Fruit fly (Drosophila melanogaster) whole organism, embryonic: ENCODE measurements around the gene Df31.

ENCODE experiments used
- Antp ChIP-seq: fragments of 200-800 bp; sonication (Bioruptor generic); optimal IDR thresholded peaks from 3 replicates; lab custom pipeline; 2016; ENCODE audit warnings: missing biosample characterization, missing genetic modification characterization
- CG10209 ChIP-seq: fragments of 200-800 bp; sonication (Bioruptor generic); optimal IDR thresholded peaks from 3 replicates; lab custom pipeline; 2017; ENCODE audit warnings: missing biosample characterization, mild to moderate bottlenecking, missing genetic modification characterization, missing genetic modification reagents
- CG11695 ChIP-seq: fragments of 200-800 bp; sonication (Bioruptor generic); IDR thresholded peaks from 3 replicates; pipeline ENCODE4 v1.3.6; 2022; ENCODE audit warnings: missing biosample characterization, missing genetic modification characterization
- CG13123 ChIP-seq: fragments of 200-800 bp; sonication (Bioruptor generic); optimal IDR thresholded peaks from 2 replicates; lab custom pipeline; 2016; ENCODE audit warnings: missing biosample characterization, missing genetic modification characterization
- CG14050 ChIP-seq: fragments of 200-800 bp; sonication (Bioruptor generic); IDR thresholded peaks from 3 replicates; pipeline ENCODE4 v1.3.6; 2022; ENCODE audit warnings: missing biosample characterization, missing genetic modification characterization
- CG1603 ChIP-seq: fragments of 200-800 bp; sonication (Bioruptor generic); optimal IDR thresholded peaks from 2 replicates; lab custom pipeline; 2019; ENCODE audit warnings: missing biosample characterization, mild to moderate bottlenecking, missing genetic modification characterization, moderate library complexity
- CG1647 ChIP-seq: fragments of 200-800 bp; sonication (Bioruptor generic); optimal IDR thresholded peaks from 3 replicates; lab custom pipeline; 2016; ENCODE audit warnings: missing biosample characterization, missing genetic modification characterization
- CG2199 ChIP-seq: fragments of 200-800 bp; sonication (Bioruptor generic); IDR thresholded peaks from 3 replicates; pipeline ENCODE4 v1.3.6; 2022; ENCODE audit warnings: missing biosample characterization, missing genetic modification characterization
- CG2678 ChIP-seq: fragments of 200-800 bp; sonication (Bioruptor generic); optimal IDR thresholded peaks from 3 replicates; lab custom pipeline; 2019; ENCODE audit warnings: missing biosample characterization, mild to moderate bottlenecking, missing genetic modification characterization, moderate library complexity
- CG2712 ChIP-seq: fragments of 200-800 bp; optimal IDR thresholded peaks from 3 replicates; lab custom pipeline; 2019; ENCODE audit warnings: missing biosample characterization, mild to moderate bottlenecking, missing genetic modification characterization, moderate library complexity
- CG34224 ChIP-seq: fragments of 200-800 bp; sonication (Bioruptor generic); IDR thresholded peaks from 3 replicates; pipeline ENCODE4 v1.3.6; 2022; ENCODE audit warnings: missing biosample characterization, missing genetic modification characterization; ENCODE audit not compliant: partially characterized antibody
- CG4404 ChIP-seq: fragments of 200-800 bp; sonication (Bioruptor generic); IDR thresholded peaks from 2 replicates; pipeline ENCODE4 v1.3.6; 2022; ENCODE audit warnings: missing biosample characterization, missing genetic modification characterization
- CG4424 ChIP-seq: fragments of 200-800 bp; sonication (Bioruptor generic); optimal IDR thresholded peaks from 3 replicates; lab custom pipeline; 2016; ENCODE audit warnings: missing biosample characterization, missing genetic modification characterization
- CG6272 ChIP-seq: fragments of 200-800 bp; sonication (Bioruptor generic); IDR thresholded peaks from 2 replicates; pipeline ENCODE4 v1.3.6; 2022; ENCODE audit warnings: missing biosample characterization, missing genetic modification characterization
- CG6854 ChIP-seq: fragments of 200-800 bp; sonication (Bioruptor generic); optimal IDR thresholded peaks from 3 replicates; lab custom pipeline; 2017; ENCODE audit warnings: missing biosample characterization, mild to moderate bottlenecking, missing genetic modification characterization
- CG7357 ChIP-seq: fragments of 200-800 bp; sonication (Bioruptor generic); IDR thresholded peaks from 3 replicates; pipeline ENCODE4 v1.3.6; 2022; ENCODE audit warnings: missing biosample characterization, missing genetic modification characterization
- CG8089 ChIP-seq: fragments of 200-800 bp; sonication (Bioruptor generic); optimal IDR thresholded peaks from 3 replicates; lab custom pipeline; 2016; ENCODE audit warnings: missing biosample characterization, missing genetic modification characterization
- CG9797 ChIP-seq: fragments of 200-800 bp; sonication (Bioruptor generic); optimal IDR thresholded peaks from 3 replicates; lab custom pipeline; 2018; ENCODE audit warnings: missing biosample characterization, mild to moderate bottlenecking, missing genetic modification characterization
- D19A ChIP-seq: fragments of 200-800 bp; optimal IDR thresholded peaks from 3 replicates; lab custom pipeline; 2019; ENCODE audit warnings: missing biosample characterization, mild to moderate bottlenecking, missing genetic modification characterization, moderate library complexity
- D19B ChIP-seq: fragments of 200-800 bp; sonication (Bioruptor generic); optimal IDR thresholded peaks from 2 replicates; lab custom pipeline; 2017; ENCODE audit warnings: missing biosample characterization, mild to moderate bottlenecking, missing genetic modification characterization
- Doc3 ChIP-seq: fragments of 200-800 bp; sonication (Bioruptor generic); IDR thresholded peaks from 3 replicates; pipeline ENCODE4 v1.3.6; 2022; ENCODE audit warnings: missing biosample characterization, missing genetic modification characterization; ENCODE audit not compliant: partially characterized antibody
- E2f2 ChIP-seq: fragments of 200-800 bp; sonication (Bioruptor generic); IDR thresholded peaks from 2 replicates; pipeline ENCODE4 v1.3.6; 2022; ENCODE audit warnings: missing biosample characterization, missing genetic modification characterization
- Eip74EF ChIP-seq, 2 experiments: fragments of 200-800 bp in 1 of 2; fragments of >200 bp in 1 of 2; sonication (Bioruptor generic) in 1 of 2; optimal IDR thresholded peaks; 2 replicates each; lab custom pipeline; 2017 to 2019; ENCODE audit warnings: missing biosample characterization in 2 of 2, missing genetic modification characterization in 2 of 2, mild to moderate bottlenecking in 1 of 2, moderate library complexity in 1 of 2
- Ets97D ChIP-seq: fragments of 200-800 bp; sonication (Bioruptor generic); optimal IDR thresholded peaks from 3 replicates; lab custom pipeline; 2016; ENCODE audit warnings: missing biosample characterization, missing genetic modification characterization
- Hand ChIP-seq: fragments of 200-800 bp; sonication (Bioruptor generic); optimal IDR thresholded peaks from 2 replicates; lab custom pipeline; 2017; ENCODE audit warnings: mild to moderate bottlenecking, missing biosample characterization, missing genetic modification reagents, missing genetic modification characterization
- HmgZ ChIP-seq: fragments of 200-800 bp; sonication (Bioruptor generic); optimal IDR thresholded peaks from 2 replicates; lab custom pipeline; 2018; ENCODE audit warnings: missing biosample characterization, mild to moderate bottlenecking, missing genetic modification characterization
- Nf-YA ChIP-seq: fragments of 200-800 bp; sonication (Bioruptor generic); IDR thresholded peaks from 2 replicates; pipeline ENCODE4 v1.3.6; 2022; ENCODE audit warnings: missing biosample characterization, missing genetic modification characterization
- NfI ChIP-seq: fragments of 200-800 bp; sonication (Bioruptor generic); optimal IDR thresholded peaks from 3 replicates; lab custom pipeline; 2018; ENCODE audit warnings: missing biosample characterization, mild to moderate bottlenecking, missing genetic modification characterization, moderate library complexity
- Side ChIP-seq: fragments of 200-800 bp; sonication (Bioruptor generic); optimal IDR thresholded peaks from 2 replicates; lab custom pipeline; 2016; ENCODE audit warnings: missing biosample characterization, missing genetic modification characterization
- ap ChIP-seq: fragments of 200-800 bp; sonication (Bioruptor generic); IDR thresholded peaks from 2 replicates; pipeline ENCODE4 v1.3.6; 2022; ENCODE audit warnings: missing biosample characterization, missing genetic modification characterization
- bowl ChIP-seq: fragments of 200-800 bp; sonication (Bioruptor generic); IDR thresholded peaks from 2 replicates; pipeline ENCODE4 v1.3.6; 2022; ENCODE audit warnings: missing biosample characterization, missing genetic modification characterization
- cad ChIP-seq: fragments of >200 bp; optimal IDR thresholded peaks from 2 replicates; lab custom pipeline; 2017; ENCODE audit warnings: missing biosample characterization, missing genetic modification characterization
- cas ChIP-seq: fragments of 200-800 bp; sonication (Bioruptor generic); IDR thresholded peaks from 2 replicates; pipeline ENCODE4 v1.3.6; 2022; ENCODE audit warnings: missing biosample characterization, missing genetic modification characterization
- chif ChIP-seq, 2 experiments: fragments of 200-800 bp; sonication (Bioruptor generic); optimal IDR thresholded peaks; 3 replicates each; lab custom pipeline; 2016; ENCODE audit warnings: missing biosample characterization in 2 of 2, missing genetic modification characterization in 2 of 2
- crol ChIP-seq: fragments of 200-800 bp; sonication (Bioruptor generic); IDR thresholded peaks from 2 replicates; pipeline ENCODE4 v1.3.6; 2022; ENCODE audit warnings: missing biosample characterization, missing genetic modification characterization
- disco-r ChIP-seq: fragments of 200-800 bp; sonication (Bioruptor generic); optimal IDR thresholded peaks from 2 replicates; lab custom pipeline; 2016; ENCODE audit warnings: missing biosample characterization, missing genetic modification characterization
- fd102C ChIP-seq: fragments of 200-800 bp; sonication (Bioruptor generic); optimal IDR thresholded peaks from 2 replicates; lab custom pipeline; 2018; ENCODE audit warnings: missing biosample characterization, mild to moderate bottlenecking, missing genetic modification characterization, moderate library complexity
- fd3F ChIP-seq: fragments of 200-800 bp; sonication (Bioruptor generic); optimal IDR thresholded peaks from 2 replicates; lab custom pipeline; 2018; ENCODE audit warnings: missing biosample characterization, mild to moderate bottlenecking, missing genetic modification characterization, moderate library complexity
- fd64A ChIP-seq: fragments of 200-800 bp; sonication (Bioruptor generic); optimal IDR thresholded peaks from 3 replicates; lab custom pipeline; 2018; ENCODE audit warnings: missing biosample characterization, mild to moderate bottlenecking, missing genetic modification characterization
- gcm2 ChIP-seq: fragments of 200-800 bp; sonication (Bioruptor generic); optimal IDR thresholded peaks from 2 replicates; lab custom pipeline; 2016; ENCODE audit warnings: missing biosample characterization, missing genetic modification characterization
- jigr1 ChIP-seq: fragments of 200-800 bp; sonication (Bioruptor generic); IDR thresholded peaks from 3 replicates; pipeline ENCODE4 v1.3.6; 2022; ENCODE audit warnings: missing biosample characterization, missing genetic modification characterization
- klu ChIP-seq: fragments of 200-800 bp; sonication (Bioruptor generic); IDR thresholded peaks from 2 replicates; pipeline ENCODE4 v1.3.6; 2022; ENCODE audit warnings: missing biosample characterization, missing genetic modification characterization
- lilli ChIP-seq: fragments of 200-800 bp; sonication (Bioruptor generic); optimal IDR thresholded peaks from 3 replicates; lab custom pipeline; 2016; ENCODE audit warnings: missing biosample characterization, missing genetic modification characterization
- nom ChIP-seq: fragments of 200-800 bp; sonication (Bioruptor generic); optimal IDR thresholded peaks from 2 replicates; lab custom pipeline; 2017; ENCODE audit warnings: missing biosample characterization, missing genetic modification characterization, mild to moderate bottlenecking, moderate library complexity, missing genetic modification reagents
- odd ChIP-seq: fragments of 200-800 bp; sonication (Bioruptor generic); optimal IDR thresholded peaks from 2 replicates; lab custom pipeline; 2017; ENCODE audit warnings: missing biosample characterization, mild to moderate bottlenecking, missing genetic modification characterization
- org-1 ChIP-seq: fragments of 200-800 bp; sonication (Bioruptor generic); optimal IDR thresholded peaks from 2 replicates; lab custom pipeline; 2017; ENCODE audit warnings: missing biosample characterization, missing genetic modification characterization
- pum ChIP-seq: fragments of 200-800 bp; sonication (Bioruptor generic); optimal IDR thresholded peaks from 2 replicates; lab custom pipeline; 2016; ENCODE audit warnings: missing biosample characterization, missing genetic modification characterization
- row ChIP-seq: fragments of 200-800 bp; sonication (Bioruptor generic); IDR thresholded peaks from 3 replicates; pipeline ENCODE4 v1.3.6; 2022; ENCODE audit warnings: missing biosample characterization, missing genetic modification characterization
- run ChIP-seq: fragments of 200-800 bp; sonication (Bioruptor generic); optimal IDR thresholded peaks from 3 replicates; lab custom pipeline; 2018; ENCODE audit warnings: missing biosample characterization, mild to moderate bottlenecking, missing genetic modification characterization
- salm ChIP-seq: fragments of 200-800 bp; sonication (Bioruptor generic); optimal IDR thresholded peaks from 2 replicates; lab custom pipeline; 2018; ENCODE audit warnings: missing biosample characterization, mild to moderate bottlenecking, missing genetic modification characterization
- stc ChIP-seq: fragments of 200-800 bp; sonication (Bioruptor generic); IDR thresholded peaks from 2 replicates; pipeline ENCODE4 v1.3.6; 2022; ENCODE audit warnings: missing biosample characterization, missing genetic modification characterization
- tgo ChIP-seq: fragments of 200-800 bp; sonication (Bioruptor generic); IDR thresholded peaks from 3 replicates; pipeline ENCODE4 v1.3.6; 2022; ENCODE audit warnings: missing biosample characterization, missing genetic modification characterization
- usp ChIP-seq: fragments of >200 bp; optimal IDR thresholded peaks from 2 replicates; lab custom pipeline; 2017; ENCODE audit warnings: missing biosample characterization, missing genetic modification characterization

Gene Df31

DNA sequence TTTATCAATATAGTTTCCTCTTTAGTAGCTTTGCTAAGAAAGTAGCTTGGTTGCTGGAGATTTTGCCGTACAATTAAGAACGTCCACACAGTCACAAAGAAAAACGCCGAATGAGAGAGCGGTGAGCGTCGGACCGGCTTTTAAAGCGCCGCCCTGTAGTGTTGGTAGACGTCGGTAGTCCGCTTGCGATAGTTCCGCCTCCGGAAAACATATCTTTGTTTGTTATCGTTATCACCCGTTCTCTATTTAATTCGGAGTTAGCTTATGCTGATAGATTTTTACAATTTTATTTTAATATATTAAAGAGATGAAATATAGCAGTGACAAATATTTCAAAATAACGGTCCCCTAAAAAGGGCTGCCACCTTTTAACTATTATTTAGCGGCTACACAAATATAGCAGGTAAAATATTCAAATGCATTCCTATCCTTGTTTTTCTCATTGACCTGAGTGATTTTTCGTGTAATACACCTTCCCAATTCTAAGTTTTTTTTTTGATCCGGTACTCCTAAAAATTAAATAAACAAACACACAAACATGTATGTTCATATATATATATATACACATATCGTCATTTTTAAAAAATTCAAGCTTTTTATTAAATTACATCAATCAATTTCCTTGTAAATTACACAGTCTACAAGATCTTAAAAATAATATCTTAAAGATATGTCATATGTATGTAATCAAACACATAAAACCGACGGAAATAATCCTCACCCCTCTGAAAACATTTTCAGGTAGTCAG is at the start of gene Df31 (continued):
- TF ChIP-seq NfI (GFP tag; lab: Kevin White, UChicago) (peak; percentile 63), nom (GFP tag; lab: Kevin White, UChicago) (peak; percentile 68), usp (GFP tag; lab: Kevin White, UChicago) (no peak), CG6272 (no peak), CG1603 (tag; lab: Kevin White, UChicago) (peak; percentile 61), tgo (GFP tag; lab: Robert Waterston, UW) (no peak), cad (GFP tag; lab: Kevin White, UChicago) (no peak), chif (GFP tag; optimal IDR thresholded peaks at IDR 0.05; lab: Kevin White, UChicago) (peak; percentile 34 to 38), bowl (GFP tag; lab: Robert Waterston, UW) (no peak), Ets97D (peak; percentile 74), fd3F (GFP tag; lab: Kevin White, UChicago) (peak; percentile 13), D19A (tag; lab: Kevin White, UChicago) (peak; percentile 19), CG10209 (GFP tag; lab: Kevin White, UChicago) (peak; percentile 17), run (tag; lab: Kevin White, UChicago) (no peak), CG14050 (GFP tag; lab: Robert Waterston, UW) (no peak), CG8089 (no peak), Nf-YA (no peak), pum (peak; percentile 51), jigr1 (no peak), disco-r (GFP tag; lab: Kevin White, UChicago) (no peak), Eip74EF (GFP tag; optimal IDR thresholded peaks at IDR 0.05; lab: Kevin White, UChicago) (no peak), CG13123 (GFP tag; lab: Kevin White, UChicago) (no peak), HmgZ (tag; lab: Kevin White, UChicago) (peak; percentile 67), fd64A (GFP tag; lab: Kevin White, UChicago) (no peak), salm (tag; lab: Kevin White, UChicago) (no peak), CG7357 (GFP tag; lab: Robert Waterston, UW) (no peak), odd (GFP tag; lab: Kevin White, UChicago) (peak; percentile 24), CG4424 (peak; percentile 63), CG4404 (GFP tag; lab: Robert Waterston, UW) (no peak), klu (GFP tag; lab: Robert Waterston, UW) (no peak), CG2678 (no peak), row (peak; percentile 75), cas (peak; percentile 49; the same call in 1 of the 2 replicates), ap (no peak), Antp (GFP tag; lab: Kevin White, UChicago) (peak; percentile 55), CG6854 (no peak), Hand (GFP tag; lab: Kevin White, UChicago) (no peak), CG9797 (GFP tag; lab: Kevin White, UChicago) (peak; percentile 21), crol (GFP tag; lab: Robert Waterston, UW) (no peak), CG34224 (peak; percentile 83), E2f2 (peak; percentile 57)

DNA sequence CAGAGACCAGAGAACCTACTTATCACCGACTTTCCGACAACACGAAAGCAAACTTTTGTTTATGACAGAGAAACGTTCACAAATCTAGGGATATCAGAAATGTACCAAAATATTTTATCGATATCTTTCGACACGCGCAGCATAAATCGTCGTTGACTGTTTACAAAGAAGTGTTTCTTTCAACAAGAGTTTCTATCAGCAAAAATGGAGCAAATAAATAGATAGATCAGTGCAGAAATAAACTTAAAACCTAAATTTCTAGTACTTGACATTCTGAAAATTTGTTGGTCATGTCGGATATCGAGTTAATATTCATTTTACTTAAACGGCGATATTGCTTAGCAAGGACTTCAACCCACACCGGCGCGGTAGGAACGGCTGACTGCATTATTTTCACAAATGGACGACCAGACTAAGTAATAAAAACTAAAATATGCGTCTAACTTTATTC is 47.8 kb upstream of the Df31 start, which contains the start of gene CG2225:
Gene CG2225, minus strand, starts transcription at position 51 of the 451 bp plus-strand sequence.
- TF ChIP-seq stc (GFP tag; lab: Robert Waterston, UW) (no peak), gcm2 (GFP tag; lab: Kevin White, UChicago) (no peak), cad (GFP tag; lab: Kevin White, UChicago) (no peak), CG11695 (GFP tag; lab: Robert Waterston, UW) (no peak), Side (GFP tag; lab: Kevin White, UChicago) (no peak), CG2712 (peak; percentile 17), Doc3 (GFP tag; lab: Robert Waterston, UW) (0 out of 3 replicates have a peak, but pooled peaks have one; percentile 55), D19B (no peak), org-1 (GFP tag; lab: Kevin White, UChicago) (no peak), lilli (GFP tag; lab: Kevin White, UChicago) (peak; percentile 15), fd102C (GFP tag; lab: Kevin White, UChicago) (no peak), CG1647 (GFP tag; lab: Kevin White, UChicago) (no peak), CG2199 (GFP tag; lab: Robert Waterston, UW) (peak; percentile 77; the same call in 1 of the 3 replicates)
